Worm (Caenorhabditis elegans): ENCODE data around the gene acc-2.
A peak's percentile ranks its signal among the peaks of the same experiment; 100 is the strongest.

acc-2 gene

DNA sequence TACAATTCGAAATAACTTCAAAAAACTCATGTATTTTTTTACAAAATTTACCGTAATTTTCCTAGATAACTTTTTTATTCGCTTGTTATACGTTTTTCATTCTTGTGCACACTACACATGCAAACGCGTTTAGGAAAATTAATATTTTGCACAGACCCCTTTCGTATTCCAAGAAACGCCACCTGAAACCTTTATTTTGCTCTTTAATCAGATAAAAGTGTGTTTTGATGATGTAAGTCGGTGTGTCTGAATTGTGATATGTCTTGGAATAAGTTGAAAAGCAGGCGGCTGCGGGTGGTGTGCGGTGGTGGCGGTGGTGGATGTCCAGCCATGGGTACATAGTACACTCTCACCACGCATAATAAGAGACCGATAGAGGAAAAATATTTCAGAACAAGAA, 36.8 kb downstream of the acc-2 start:
- TF ChIP-seq pha-4 (tag; optimal IDR thresholded peaks at IDR 0.05) (no peak), fkh-10 (GFP tag; optimal IDR thresholded peaks at IDR 0.05) (peak; percentile 11)

ce11 chrIV:9063518-9063917, 46.9 kb downstream of the acc-2 start:
- TF ChIP-seq elt-3 (tag; optimal IDR thresholded peaks at IDR 0.05) (no peak), elt-2 (tag; optimal IDR thresholded peaks at IDR 0.05) (no peak), nhr-25 (tag; optimal IDR thresholded peaks at IDR 0.05) (no peak), nhr-67 (tag; optimal IDR thresholded peaks at IDR 0.05) (no peak), egl-5 (tag; optimal IDR thresholded peaks at IDR 0.05) (no peak), daf-12 (tag; optimal IDR thresholded peaks at IDR 0.05) (no peak), skn-1 (tag; optimal IDR thresholded peaks at IDR 0.05) (no peak), lin-15B (tag; optimal IDR thresholded peaks at IDR 0.05) (peak; percentile 9), elt-1 (tag; optimal IDR thresholded peaks at IDR 0.05) (no peak), eor-1 (tag; optimal IDR thresholded peaks at IDR 0.05) (no peak), mml-1 (tag; optimal IDR thresholded peaks at IDR 0.05) (no peak), unc-62 (GFP tag; optimal IDR thresholded peaks at IDR 0.05) (no peak), nhr-77 (tag; optimal IDR thresholded peaks at IDR 0.05) (no peak), fkh-10 (GFP tag; optimal IDR thresholded peaks at IDR 0.05) (peak; percentile 58), snpc-4 (tag; optimal IDR thresholded peaks at IDR 0.05) (no peak), ceh-28 (tag; optimal IDR thresholded peaks at IDR 0.05) (no peak), jun-1 (tag; optimal IDR thresholded peaks at IDR 0.05) (no peak), lsy-12 (tag; optimal IDR thresholded peaks at IDR 0.05) (no peak), unc-39 (tag; optimal IDR thresholded peaks at IDR 0.05) (no peak), ztf-4 (tag; optimal IDR thresholded peaks at IDR 0.05) (no peak), nfya-1 (tag; optimal IDR thresholded peaks at IDR 0.05; ENCODE audit: insufficient read depth) (peak; percentile 28), egl-27 (tag; optimal IDR thresholded peaks at IDR 0.05) (no peak), ZK546.5 (tag; optimal IDR thresholded peaks at IDR 0.05) (no peak), nhr-23 (tag; optimal IDR thresholded peaks at IDR 0.05) (no peak), fos-1 (tag; optimal IDR thresholded peaks at IDR 0.05) (no peak)
